Fruit fly (Drosophila melanogaster): Measurements from ENCODE around the gene CG10359.

Gene CG10359

DNA sequence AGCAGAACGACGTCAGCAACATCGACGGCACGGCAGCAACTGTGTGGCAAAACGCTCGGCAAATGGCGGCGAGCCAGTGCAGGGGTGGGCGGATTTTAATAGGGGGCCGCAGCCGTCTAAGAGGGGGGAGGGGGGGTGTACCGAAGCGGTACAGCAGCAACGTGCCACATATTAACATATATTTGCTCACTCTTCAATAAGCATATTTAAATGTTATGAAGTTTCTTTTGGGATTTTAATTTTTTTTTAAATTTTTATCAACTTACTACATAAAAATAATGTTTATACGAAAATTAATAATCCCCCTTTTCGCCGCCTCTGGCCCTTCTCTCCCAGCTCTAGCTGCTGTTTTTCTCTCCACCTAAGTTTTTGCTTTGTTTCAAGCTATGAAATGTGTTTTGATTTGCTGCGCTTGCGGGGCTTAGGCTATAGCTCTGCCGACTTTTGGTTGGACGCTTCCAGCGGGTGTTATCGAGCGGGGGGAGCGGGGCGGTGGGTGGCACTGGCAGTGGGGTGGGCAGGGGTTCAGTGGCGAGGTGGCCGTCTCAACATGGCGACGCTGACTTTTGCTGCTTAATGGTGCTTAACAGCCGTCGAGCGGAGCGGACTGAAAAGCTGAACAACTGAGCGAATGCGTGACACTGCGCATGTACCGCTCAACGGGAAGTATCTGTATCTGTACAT lies 20.6 kb downstream of the CG10359 start (continued):
- TF ChIP-seq ATbp (GFP tag; optimal IDR thresholded peaks at IDR 0.05) (peak; percentile 79), CG1233 (GFP tag; optimal IDR thresholded peaks at IDR 0.05) (peak; percentile 68), GATAe (GFP tag; conservative IDR thresholded peaks at IDR 0.05) (0 out of 2 replicates have a peak, but pooled peaks have one; percentile 20), chinmo (GFP tag; IDR thresholded peaks at IDR 0.05; ENCODE audit: partially characterized antibody) (peak; percentile 53; the same call in 1 of the 4 replicates), HLHmδ (GFP tag; optimal IDR thresholded peaks at IDR 0.05) (no peak), emc (GFP tag; optimal IDR thresholded peaks at IDR 0.05) (no peak), CG13894 (tag; optimal IDR thresholded peaks at IDR 0.05) (peak; percentile 32), nmo (GFP tag; optimal IDR thresholded peaks at IDR 0.05) (peak; percentile 89), CG12659 (GFP tag; optimal IDR thresholded peaks at IDR 0.05) (peak; percentile 91), D19B (GFP tag; optimal IDR thresholded peaks at IDR 0.05) (peak; percentile 74), wdn (GFP tag; IDR thresholded peaks at IDR 0.05) (peak; percentile 90), CG11085 (GFP tag; IDR thresholded peaks at IDR 0.05) (peak; percentile 76), Lim3 (GFP tag; IDR thresholded peaks at IDR 0.05) (peak; percentile 80), tio (GFP tag; optimal IDR thresholded peaks at IDR 0.05) (peak; percentile 76), onecut (GFP tag; IDR thresholded peaks at IDR 0.05) (peak; percentile 76), Hr3 (GFP tag; optimal IDR thresholded peaks at IDR 0.05) (peak; percentile 90), CG2712 (tag; optimal IDR thresholded peaks at IDR 0.05) (peak; percentile 69), vnd (GFP tag; IDR thresholded peaks at IDR 0.05; ENCODE audit: partially characterized antibody) (no peak), nau (GFP tag; optimal IDR thresholded peaks at IDR 0.05) (peak; percentile 69), Bdp1 (GFP tag; optimal IDR thresholded peaks at IDR 0.05) (no peak), ems (GFP tag; optimal IDR thresholded peaks at IDR 0.05) (no peak), CG2120 (GFP tag; optimal IDR thresholded peaks at IDR 0.05) (peak; percentile 33), Myb (GFP tag; optimal IDR thresholded peaks at IDR 0.05) (no peak), CG17186 (GFP tag; optimal IDR thresholded peaks at IDR 0.05) (no peak), nerfin-1 (tag; optimal IDR thresholded peaks at IDR 0.05) (peak; percentile 52), Scr (GFP tag; IDR thresholded peaks at IDR 0.05; ENCODE audit: partially characterized antibody) (no peak), ind (GFP tag; optimal IDR thresholded peaks at IDR 0.05) (peak; percentile 73), prd (optimal IDR thresholded peaks at IDR 0.05) (no peak), prd (GFP tag; IDR thresholded peaks at IDR 0.05) (peak; percentile 92), unpg (GFP tag; optimal IDR thresholded peaks at IDR 0.05) (peak; percentile 83), lmd (GFP tag; IDR thresholded peaks at IDR 0.05) (peak; percentile 94), CG14710 (tag; optimal IDR thresholded peaks at IDR 0.05) (peak; percentile 23), inv (GFP tag; IDR thresholded peaks at IDR 0.05; ENCODE audit: partially characterized antibody) (no peak), Gsc (GFP tag; IDR thresholded peaks at IDR 0.05) (peak; percentile 62; the same call in 1 of the 2 replicates), ato (GFP tag; IDR thresholded peaks at IDR 0.05; ENCODE audit: partially characterized antibody) (no peak), gfzf (GFP tag; optimal IDR thresholded peaks at IDR 0.05) (no peak), Lhr (GFP tag; optimal IDR thresholded peaks at IDR 0.05) (peak; percentile 29), crc (GFP tag; optimal IDR thresholded peaks at IDR 0.05) (no peak), gcm2 (GFP tag; optimal IDR thresholded peaks at IDR 0.05) (no peak), D19A (tag; optimal IDR thresholded peaks at IDR 0.05) (peak; percentile 41), fd3F (GFP tag; optimal IDR thresholded peaks at IDR 0.05) (peak; percentile 87), z (GFP tag; IDR thresholded peaks at IDR 0.05) (no peak), CG17802 (tag; optimal IDR thresholded peaks at IDR 0.05) (no peak), CG12942 (GFP tag; optimal IDR thresholded peaks at IDR 0.05) (peak; percentile 69), Poxn (GFP tag; IDR thresholded peaks at IDR 0.05) (peak; percentile 77), twi (tag; optimal IDR thresholded peaks at IDR 0.05) (peak; percentile 43), CG14441 (GFP tag; IDR thresholded peaks at IDR 0.05) (peak; percentile 85), CG8359 (GFP tag; optimal IDR thresholded peaks at IDR 0.05; ENCODE audit: borderline replicate concordance) (no peak), tin (GFP tag; optimal IDR thresholded peaks at IDR 0.05) (peak; percentile 72)
